Worm (Caenorhabditis elegans) whole organism, mixed stage, embryonic: Measurements from ENCODE around the gene nas-22.
"Not testable (repeated sequence)": the region's sequence is repeated elsewhere in the genome, so short reads cannot be mapped to it uniquely, and the experiment has no call there.

Experiments
- M03D4.4 ChIP-seq: sonication (generic microtip); optimal IDR thresholded peaks from 2 replicates; lab custom pipeline; 2017; ENCODE audit warnings: mild to moderate bottlenecking, missing genetic modification characterization, missing compliant biosample characterization
- bed-3 ChIP-seq: fragments of 200-800 bp; sonication (Bioruptor generic); optimal IDR thresholded peaks from 3 replicates; lab custom pipeline; 2018; ENCODE audit warnings: mild to moderate bottlenecking, missing genetic modification characterization, moderate library complexity, missing compliant biosample characterization
- blmp-1 ChIP-seq: fragments of 150-350 bp; optimal IDR thresholded peaks from 2 replicates; lab custom pipeline; 2014; ENCODE audit warnings: missing biosample characterization, missing genetic modification characterization
- ceh-39 ChIP-seq: fragments of 150-350 bp; optimal IDR thresholded peaks from 2 replicates; lab custom pipeline; 2014; ENCODE audit warnings: missing biosample characterization, missing genetic modification characterization
- ceh-43 ChIP-seq: fragments of 200-800 bp; sonication (Bioruptor generic); optimal IDR thresholded peaks from 2 replicates; lab custom pipeline; 2018; ENCODE audit warnings: mild to moderate bottlenecking, missing genetic modification characterization, moderate library complexity, missing compliant biosample characterization
- ceh-83 ChIP-seq: fragments of 200-800 bp; sonication (Bioruptor generic); optimal IDR thresholded peaks from 2 replicates; lab custom pipeline; 2018; ENCODE audit warnings: mild to moderate bottlenecking, missing genetic modification characterization, missing compliant biosample characterization
- ces-1 ChIP-seq: fragments of 150-350 bp; optimal IDR thresholded peaks from 2 replicates; lab custom pipeline; 2014; ENCODE audit warnings: missing biosample characterization, missing genetic modification reagents, missing genetic modification characterization
- drap-1 ChIP-seq: fragments of 200-800 bp; sonication (Bioruptor generic); optimal IDR thresholded peaks from 3 replicates; lab custom pipeline; 2018; ENCODE audit warnings: mild to moderate bottlenecking, missing genetic modification characterization, missing compliant biosample characterization
- elt-3 ChIP-seq: fragments of 150-350 bp; optimal IDR thresholded peaks from 2 replicates; lab custom pipeline; 2014; ENCODE audit warnings: missing biosample characterization, missing genetic modification characterization
- ham-2 ChIP-seq: fragments of 200-800 bp; sonication (Bioruptor generic); optimal IDR thresholded peaks from 2 replicates; lab custom pipeline; 2018; ENCODE audit warnings: mild to moderate bottlenecking, missing genetic modification characterization, missing compliant biosample characterization
- hlh-1 ChIP-seq: fragments of 150-350 bp; optimal IDR thresholded peaks from 2 replicates; lab custom pipeline; 2014; ENCODE audit warnings: missing biosample characterization, missing genetic modification reagents, missing genetic modification characterization
- lin-13 ChIP-seq: fragments of 150-350 bp; optimal IDR thresholded peaks from 2 replicates; lab custom pipeline; 2014; ENCODE audit warnings: missing biosample characterization, missing genetic modification characterization
- lin-32 ChIP-seq: fragments of 200-800 bp; sonication (Bioruptor generic); optimal IDR thresholded peaks from 2 replicates; lab custom pipeline; 2018; ENCODE audit warnings: mild to moderate bottlenecking, missing genetic modification characterization, missing compliant biosample characterization
- mab-5 ChIP-seq: fragments of 150-350 bp; optimal IDR thresholded peaks from 2 replicates; lab custom pipeline; 2014; ENCODE audit warnings: missing biosample characterization, missing genetic modification characterization
- mls-2 ChIP-seq: sonication (generic microtip); optimal IDR thresholded peaks from 2 replicates; lab custom pipeline; 2016; ENCODE audit warnings: mild to moderate bottlenecking, missing genetic modification characterization, moderate library complexity, missing compliant biosample characterization
- nhr-12 ChIP-seq: fragments of 150-350 bp; optimal IDR thresholded peaks from 2 replicates; lab custom pipeline; 2014; ENCODE audit warnings: missing biosample characterization, missing genetic modification characterization
- nhr-2 ChIP-seq: fragments of 150-350 bp; optimal IDR thresholded peaks from 2 replicates; lab custom pipeline; 2014; ENCODE audit warnings: missing biosample characterization, missing genetic modification characterization
- nhr-237 ChIP-seq: fragments of 150-350 bp; optimal IDR thresholded peaks from 2 replicates; lab custom pipeline; 2014; ENCODE audit warnings: missing biosample characterization, missing genetic modification characterization
- nhr-28 ChIP-seq: fragments of 150-350 bp; optimal IDR thresholded peaks from 2 replicates; lab custom pipeline; 2014; ENCODE audit warnings: missing biosample characterization, missing genetic modification characterization
- nhr-76 ChIP-seq: sonication (generic microtip); optimal IDR thresholded peaks from 2 replicates; lab custom pipeline; 2017; ENCODE audit warnings: missing biosample characterization, missing genetic modification characterization
- pha-4 ChIP-seq: fragments of 150-350 bp; optimal IDR thresholded peaks from 2 replicates; lab custom pipeline; 2018; ENCODE audit warnings: missing biosample characterization, missing genetic modification reagents, missing genetic modification characterization
- sem-2 ChIP-seq: fragments of 200-800 bp; sonication (Bioruptor generic); optimal IDR thresholded peaks from 2 replicates; lab custom pipeline; 2018; ENCODE audit warnings: mild to moderate bottlenecking, missing genetic modification characterization, missing compliant biosample characterization
- snpc-4 ChIP-seq: fragments of 150-350 bp; optimal IDR thresholded peaks from 2 replicates; lab custom pipeline; 2014; ENCODE audit warnings: missing biosample characterization, missing genetic modification characterization
- sptf-1 ChIP-seq: sonication (generic microtip); optimal IDR thresholded peaks from 2 replicates; lab custom pipeline; 2017; ENCODE audit warnings: mild to moderate bottlenecking, missing genetic modification characterization, moderate library complexity, missing compliant biosample characterization
- tbx-8 ChIP-seq: fragments of 200-800 bp; sonication (Bioruptor generic); optimal IDR thresholded peaks from 2 replicates; lab custom pipeline; 2018; ENCODE audit warnings: mild to moderate bottlenecking, missing genetic modification characterization, moderate library complexity, missing compliant biosample characterization
- unc-120 ChIP-seq: sonication (generic microtip); optimal IDR thresholded peaks from 2 replicates; lab custom pipeline; 2017; ENCODE audit warnings: missing genetic modification characterization, missing compliant biosample characterization; ENCODE audit not compliant: poor library complexity, severe bottlenecking
- unc-39 ChIP-seq: fragments of 150-350 bp; optimal IDR thresholded peaks from 2 replicates; lab custom pipeline; 2014; ENCODE audit warnings: missing biosample characterization, missing genetic modification characterization
- unc-62 ChIP-seq: fragments of 150-350 bp; optimal IDR thresholded peaks from 2 replicates; lab custom pipeline; 2014; ENCODE audit warnings: missing biosample characterization, missing genetic modification reagents, missing genetic modification characterization
- zip-8 ChIP-seq: fragments of 150-350 bp; optimal IDR thresholded peaks from 2 replicates; lab custom pipeline; 2014; ENCODE audit warnings: missing biosample characterization, missing genetic modification characterization
- ztf-11 ChIP-seq: fragments of 150-350 bp; optimal IDR thresholded peaks from 2 replicates; lab custom pipeline; 2014; ENCODE audit warnings: missing biosample characterization, missing genetic modification characterization

nas-22 gene

ce11 chrV:11459255-11459654 lies 15.2 kb upstream of the nas-22 start, which contains the start of gene T11F9.1:
TSS of gene T11F9.1 (plus strand) at chrV:11459555.
- no peak for TF ChIP-seq mab-5
- no peak for TF ChIP-seq nhr-12 (tag; lab: Kevin White, UChicago)
- TF ChIP-seq pha-4 (tag; lab: Kevin White, UChicago), result no peak
- no peak for TF ChIP-seq mls-2 (tag; lab: Kevin White, UChicago)
- TF ChIP-seq unc-39, result no peak
- TF ChIP-seq zip-8, result no peak
- TF ChIP-seq ceh-39 (tag; lab: Kevin White, UChicago), result no peak
- no peak for TF ChIP-seq ceh-83 (GFP tag; lab: Kevin White, UChicago)
- TF ChIP-seq bed-3 (GFP tag; lab: Kevin White, UChicago), result no peak
- no peak for TF ChIP-seq unc-120 (tag; lab: Kevin White, UChicago)
- no peak for TF ChIP-seq lin-13 (tag; lab: Kevin White, UChicago)

- TF ChIP-seq hlh-1 (tag; lab: Kevin White, UChicago) (no peak), blmp-1 (tag; lab: Kevin White, UChicago) (no peak), unc-120 (tag; lab: Kevin White, UChicago) (no peak), drap-1 (no peak), lin-32 (no peak), ces-1 (GFP tag; lab: Kevin White, UChicago) (no peak), ceh-43 (no peak), sptf-1 (tag; lab: Kevin White, UChicago) (no peak), ceh-83 (GFP tag; lab: Kevin White, UChicago) (no peak), sem-2 (GFP tag; lab: Kevin White, UChicago) (no peak), tbx-8 (GFP tag; lab: Kevin White, UChicago) (no peak), nhr-2 (tag; lab: Kevin White, UChicago) (no peak), zip-8 (no peak), pha-4 (tag; lab: Kevin White, UChicago) (no peak), nhr-237 (no peak), mab-5 (no peak), ceh-39 (tag; lab: Kevin White, UChicago) (no peak), M03D4.4 (tag; lab: Kevin White, UChicago) (no peak), nhr-28 (tag; lab: Kevin White, UChicago) (no peak)
Observed at ce11 chrV:11462963-11463453, 11.5 kb upstream of the nas-22 start, which contains the start of gene zipt-16. TSS of gene zipt-16 (plus strand) at chrV:11463013.

- no peak for TF ChIP-seq nhr-12 (tag; lab: Kevin White, UChicago)
Observed at ce11 chrV:11470210-11470713, 4.2 kb upstream of the nas-22 start, which contains the start of gene aat-6. TSS of gene aat-6 (minus strand) at chrV:11470663.

ce11 chrV:11472209-11472608 lies 2.3 kb upstream of the nas-22 start, which contains the start of the genes nas-20 and nas-21:
TSS of gene nas-20 (minus strand) at chrV:11472309.
TSS of gene nas-21 (plus strand) at chrV:11472564.
- TF ChIP-seq ztf-11, result no peak
- no peak for TF ChIP-seq zip-8
- no peak for TF ChIP-seq lin-32
- no peak for TF ChIP-seq mls-2 (tag; lab: Kevin White, UChicago)
- TF ChIP-seq elt-3 (tag; lab: Kevin White, UChicago), result no peak
- TF ChIP-seq nhr-12 (tag; lab: Kevin White, UChicago), result no peak
- TF ChIP-seq ham-2 (GFP tag; lab: Kevin White, UChicago), result no peak
- TF ChIP-seq unc-62 (GFP tag; lab: Kevin White, UChicago), result no peak
- TF ChIP-seq ceh-83 (GFP tag; lab: Kevin White, UChicago), result no peak
- no peak for TF ChIP-seq M03D4.4 (tag; lab: Kevin White, UChicago)
- TF ChIP-seq unc-39, result no peak
- no peak for TF ChIP-seq nhr-28 (tag; lab: Kevin White, UChicago)
- no peak for TF ChIP-seq ceh-43
- no peak for TF ChIP-seq ceh-39 (tag; lab: Kevin White, UChicago)
- no peak for TF ChIP-seq snpc-4

- TF ChIP-seq nhr-76 (tag; lab: Kevin White, UChicago); ces-1 (GFP tag; lab: Kevin White, UChicago); sem-2 (GFP tag; lab: Kevin White, UChicago): not testable (repeated sequence)
Observed at ce11 chrV:11475638-11476037, 1.1 kb downstream of the nas-22 start, which contains the start of gene T11F9.7. TSS of gene T11F9.7 (plus strand) at chrV:11475938.
